Fruit fly (Drosophila melanogaster): ENCODE data around the gene CG32240.

The CG32240 gene

dm6 chr3L:4359688-4360375 is 21.6 kb downstream of the CG32240 start:
- TF ChIP-seq HLH106 (tag; optimal IDR thresholded peaks at IDR 0.05) (no peak), dmrt93B (GFP tag; optimal IDR thresholded peaks at IDR 0.05) (no peak), Dfd (GFP tag; optimal IDR thresholded peaks at IDR 0.05) (peak; percentile 6), rgr (GFP tag; optimal IDR thresholded peaks at IDR 0.05) (no peak)

- TF ChIP-seq woc (GFP tag; optimal IDR thresholded peaks at IDR 0.05), result no peak
- TF ChIP-seq Myc (optimal IDR thresholded peaks at IDR 0.05), result no peak
- no peak for TF ChIP-seq sage (GFP tag; optimal IDR thresholded peaks at IDR 0.05)
- peak; percentile 34 for TF ChIP-seq Sp1 (GFP tag; optimal IDR thresholded peaks at IDR 0.05)
- TF ChIP-seq lola (GFP tag; optimal IDR thresholded peaks at IDR 0.05), result no peak
- TF ChIP-seq HLH106 (tag; optimal IDR thresholded peaks at IDR 0.05), result peak; percentile 12
- TF ChIP-seq h (GFP tag; optimal IDR thresholded peaks at IDR 0.05), result peak; percentile 75
- peak; percentile 67 for TF ChIP-seq rgr (GFP tag; optimal IDR thresholded peaks at IDR 0.05)
- TF ChIP-seq tai (GFP tag; optimal IDR thresholded peaks at IDR 0.05), result peak; percentile 56
- TF ChIP-seq br (GFP tag; optimal IDR thresholded peaks at IDR 0.05), result peak; percentile 56
- TF ChIP-seq fru (GFP tag; optimal IDR thresholded peaks at IDR 0.05), result peak; percentile 46
- TF ChIP-seq CrebA (GFP tag; optimal IDR thresholded peaks at IDR 0.05; ENCODE audit: borderline replicate concordance), result no peak
- no peak for TF ChIP-seq dsf (GFP tag; optimal IDR thresholded peaks at IDR 0.05; ENCODE audit: borderline replicate concordance)
- TF ChIP-seq Hr78 (GFP tag; optimal IDR thresholded peaks at IDR 0.05), result no peak
- peak; percentile 20 for TF ChIP-seq CG32264 (GFP tag; optimal IDR thresholded peaks at IDR 0.05)
- peak; percentile 60 for TF ChIP-seq Hnf4 (GFP tag; optimal IDR thresholded peaks at IDR 0.05)
- no peak for TF ChIP-seq Rel (GFP tag; optimal IDR thresholded peaks at IDR 0.05)
- TF ChIP-seq Rel (tag; optimal IDR thresholded peaks at IDR 0.05), result peak; percentile 84
- no peak for TF ChIP-seq Dif (GFP tag; optimal IDR thresholded peaks at IDR 0.05; ENCODE audit: partially characterized antibody)
- TF ChIP-seq dmrt93B (GFP tag; optimal IDR thresholded peaks at IDR 0.05), result peak; percentile 16
- TF ChIP-seq dl (GFP tag; optimal IDR thresholded peaks at IDR 0.05; ENCODE audit: insufficient read depth in 1 of 2, partially characterized antibody in 2 of 2), result no peak
- TF ChIP-seq brk (GFP tag; optimal IDR thresholded peaks at IDR 0.05), result no peak
- peak; percentile 25 for TF ChIP-seq Jra (GFP tag; optimal IDR thresholded peaks at IDR 0.05)
- TF ChIP-seq OdsH (GFP tag; optimal IDR thresholded peaks at IDR 0.05), result peak; percentile 49
- peak in 1 of 2 experiments; percentile 47 for TF ChIP-seq foxo (GFP tag; optimal IDR thresholded peaks at IDR 0.05)
- TF ChIP-seq Hr83 (GFP tag; optimal IDR thresholded peaks at IDR 0.05; ENCODE audit: poor library complexity, severe bottlenecking), result peak; percentile 83
- TF ChIP-seq psq (GFP tag; optimal IDR thresholded peaks at IDR 0.05), result peak; percentile 41
- no peak for TF ChIP-seq Dfd (GFP tag; optimal IDR thresholded peaks at IDR 0.05)
These were observed 23.7 kb downstream of the CG32240 start for dm6 chr3L:4357705-4358131.

dm6 chr3L:4356986-4357385 is 24.4 kb downstream of the CG32240 start:
- no peak for TF ChIP-seq Hnf4 (GFP tag; optimal IDR thresholded peaks at IDR 0.05)
- TF ChIP-seq CrebA (GFP tag; optimal IDR thresholded peaks at IDR 0.05; ENCODE audit: borderline replicate concordance), result no peak
- TF ChIP-seq rgr (GFP tag; optimal IDR thresholded peaks at IDR 0.05), result no peak
- no peak for TF ChIP-seq CG32264 (GFP tag; optimal IDR thresholded peaks at IDR 0.05)
- TF ChIP-seq HLH106 (tag; optimal IDR thresholded peaks at IDR 0.05), result no peak
- no peak for TF ChIP-seq sv (GFP tag; optimal IDR thresholded peaks at IDR 0.05)
- no peak for TF ChIP-seq Myc (optimal IDR thresholded peaks at IDR 0.05)
- TF ChIP-seq h (GFP tag; optimal IDR thresholded peaks at IDR 0.05), result no peak
- TF ChIP-seq jim (GFP tag; optimal IDR thresholded peaks at IDR 0.05), result no peak
- no peak for TF ChIP-seq brk (GFP tag; optimal IDR thresholded peaks at IDR 0.05)

- TF ChIP-seq CG32264 (GFP tag; optimal IDR thresholded peaks at IDR 0.05) (no peak), brk (GFP tag; optimal IDR thresholded peaks at IDR 0.05) (no peak), foxo (GFP tag; optimal IDR thresholded peaks at IDR 0.05) (peak in 1 of 2 experiments; percentile 12), psq (GFP tag; optimal IDR thresholded peaks at IDR 0.05) (peak; percentile 4), rgr (GFP tag; optimal IDR thresholded peaks at IDR 0.05) (peak; percentile 7), HLH106 (tag; optimal IDR thresholded peaks at IDR 0.05) (no peak), OdsH (GFP tag; optimal IDR thresholded peaks at IDR 0.05) (peak; percentile 38)
These were observed 26.4 kb downstream of the CG32240 start for dm6 chr3L:4354898-4355627.
